Worm (Caenorhabditis elegans) whole organism, L1 larva: ENCODE results near the gene H06H21.37.

Experiments
- ama-1 ChIP-seq: fragments of 150-350 bp; optimal IDR thresholded peaks from 2 replicates; lab custom pipeline; 2014
- lsy-2 ChIP-seq, 2 experiments: fragments of 150-350 bp; optimal IDR thresholded peaks; 2 replicates each; lab custom pipeline; 2014; ENCODE audit warnings: missing biosample characterization in 2 of 2, missing genetic modification characterization in 2 of 2
- zip-4 ChIP-seq: fragments of 200-800 bp; sonication (Bioruptor generic); optimal IDR thresholded peaks from 2 replicates; lab custom pipeline; 2018; ENCODE audit warnings: mild to moderate bottlenecking, missing genetic modification characterization, moderate library complexity, missing compliant biosample characterization

ce11 chrIV:4771792-4772191, 38.0 kb downstream of the H06H21.37 start, which contains the start of gene R11E3.2:
- TF ChIP-seq ama-1 (no peak), lsy-2 (tag; optimal IDR thresholded peaks at IDR 0.05; lab: Kevin White, UChicago) (no peak), zip-4 (GFP tag; lab: Kevin White, UChicago) (no peak)
